Worm (Caenorhabditis elegans) whole organism, L2 larva: ENCODE data around the gene mlc-6.

Source experiments
- R02D3.7 ChIP-seq: fragments of 150-350 bp; optimal IDR thresholded peaks from 2 replicates; lab custom pipeline; 2014; ENCODE audit warnings: missing biosample characterization, missing genetic modification characterization
- Y55F3AM.14 ChIP-seq: fragments of 200-800 bp; sonication (Bioruptor generic); optimal IDR thresholded peaks from 2 replicates; lab custom pipeline; 2018; ENCODE audit warnings: mild to moderate bottlenecking, missing genetic modification characterization, missing compliant biosample characterization
- ZK546.5 ChIP-seq: sonication (generic microtip); optimal IDR thresholded peaks from 2 replicates; lab custom pipeline; 2017; ENCODE audit warnings: missing biosample characterization, missing genetic modification characterization
- alr-1 ChIP-seq: fragments of 150-350 bp; optimal IDR thresholded peaks from 2 replicates; lab custom pipeline; 2014; ENCODE audit warnings: missing biosample characterization, missing genetic modification characterization
- ceh-16 ChIP-seq: fragments of 150-350 bp; optimal IDR thresholded peaks from 2 replicates; lab custom pipeline; 2014; ENCODE audit warnings: missing biosample characterization, missing genetic modification characterization
- lin-39 ChIP-seq: fragments of 150-350 bp; optimal IDR thresholded peaks from 2 replicates; lab custom pipeline; 2014; ENCODE audit warnings: missing biosample characterization, missing genetic modification reagents, missing genetic modification characterization
- nhr-237 ChIP-seq: fragments of 150-350 bp; optimal IDR thresholded peaks from 2 replicates; lab custom pipeline; 2014; ENCODE audit warnings: missing biosample characterization, missing genetic modification characterization
- nhr-77 ChIP-seq: fragments of 150-350 bp; optimal IDR thresholded peaks from 2 replicates; lab custom pipeline; 2014; ENCODE audit warnings: missing biosample characterization, missing genetic modification characterization
- skn-1 ChIP-seq: sonication (generic microtip); optimal IDR thresholded peaks from 2 replicates; lab custom pipeline; 2017; ENCODE audit warnings: missing biosample characterization, missing genetic modification characterization
- unc-55 ChIP-seq: fragments of 150-350 bp; sonication (generic microtip); optimal IDR thresholded peaks from 3 replicates; lab custom pipeline; 2014; ENCODE audit warnings: missing biosample characterization, missing genetic modification reagents, missing genetic modification characterization
- unc-62 ChIP-seq: fragments of 150-350 bp; optimal IDR thresholded peaks from 2 replicates; lab custom pipeline; 2014; ENCODE audit warnings: missing biosample characterization, missing genetic modification reagents, missing genetic modification characterization

ce11 chrX:14246518-14246917, at the start of gene mlc-6:
- TF ChIP-seq nhr-77 (tag; lab: Kevin White, UChicago): no peak
- TF ChIP-seq unc-62 (GFP tag; lab: Kevin White, UChicago): no peak
- TF ChIP-seq skn-1 (tag; lab: Kevin White, UChicago): no peak
- TF ChIP-seq unc-55: no peak
- no peak for TF ChIP-seq lin-39 (tag; lab: Kevin White, UChicago)
- no peak for TF ChIP-seq alr-1 (tag; lab: Kevin White, UChicago)
- no peak for TF ChIP-seq R02D3.7 (tag; lab: Kevin White, UChicago)
- TF ChIP-seq ceh-16 (tag; lab: Kevin White, UChicago): no peak
- no peak for TF ChIP-seq ZK546.5 (tag; lab: Kevin White, UChicago)
- TF ChIP-seq nhr-237 (tag; lab: Kevin White, UChicago): no peak
- TF ChIP-seq Y55F3AM.14 (GFP tag; lab: Kevin White, UChicago): no peak
